Worm (Caenorhabditis elegans) whole organism, L4 larva: ENCODE data around the gene D2024.5.
A peak's percentile ranks its signal among the peaks of the same experiment; 100 is the strongest.

ENCODE experiments used
- F10B5.3 ChIP-seq: sonication (generic microtip); optimal IDR thresholded peaks from 2 replicates; lab custom pipeline; 2016; ENCODE audit warnings: mild to moderate bottlenecking, missing genetic modification characterization, missing compliant biosample characterization
- R02D3.7 ChIP-seq: fragments of 150-350 bp; sonication (generic microtip); optimal IDR thresholded peaks from 3 replicates; lab custom pipeline; 2014; ENCODE audit warnings: missing biosample characterization, missing genetic modification characterization
- T26A8.4 ChIP-seq: fragments of 200-800 bp; sonication (Bioruptor generic); IDR thresholded peaks from 2 replicates; pipeline ENCODE4 v1.3.6; 2022; ENCODE audit warnings: missing genetic modification characterization, missing compliant biosample characterization
- ZK337.2 ChIP-seq: fragments of 200-800 bp; sonication (Bioruptor generic); IDR thresholded peaks from 2 replicates; pipeline ENCODE4 v1.3.6; 2022; ENCODE audit warnings: missing genetic modification reagents, missing genetic modification characterization, missing compliant biosample characterization
- ZK546.5 ChIP-seq, 2 experiments: sonication (generic microtip); optimal IDR thresholded peaks; 2 replicates each; lab custom pipeline; 2017; ENCODE audit warnings: missing biosample characterization in 2 of 2, missing genetic modification characterization in 2 of 2
- aha-1 ChIP-seq: fragments of 150-350 bp; peaks from one replicate; lab custom pipeline; 2014; ENCODE audit warnings: missing biosample characterization, missing genetic modification characterization
- arid-1 ChIP-seq: fragments of 200-800 bp; sonication (Bioruptor generic); conservative IDR thresholded peaks from 2 replicates; pipeline ENCODE4 v1.3.6; 2022; ENCODE audit warnings: missing genetic modification reagents, missing genetic modification characterization, missing compliant biosample characterization
- attf-4 ChIP-seq: sonication (generic microtip); optimal IDR thresholded peaks from 3 replicates; lab custom pipeline; 2017; ENCODE audit warnings: missing biosample characterization, missing genetic modification characterization
- ceh-32 ChIP-seq: sonication (generic microtip); optimal IDR thresholded peaks from 2 replicates; lab custom pipeline; 2016; ENCODE audit warnings: mild to moderate bottlenecking, missing genetic modification characterization, missing compliant biosample characterization; ENCODE audit not compliant: poor library complexity
- ceh-44 ChIP-seq: fragments of 200-800 bp; sonication (Bioruptor generic); IDR thresholded peaks from 2 replicates; pipeline ENCODE4 v1.3.6; 2022; ENCODE audit warnings: missing genetic modification reagents, missing genetic modification characterization, missing compliant biosample characterization
- daf-12 ChIP-seq: fragments of 150-350 bp; optimal IDR thresholded peaks from 2 replicates; lab custom pipeline; 2014; ENCODE audit warnings: missing biosample characterization, missing genetic modification reagents, missing genetic modification characterization
- daf-16 ChIP-seq, 3 experiments: sonication (generic microtip); optimal IDR thresholded peaks; 2 replicates each; lab custom pipeline; 2016 to 2017; ENCODE audit warnings: missing genetic modification characterization in 3 of 3, missing genetic modification reagents in 3 of 3, mild to moderate bottlenecking in 2 of 3, missing compliant biosample characterization in 2 of 3, missing biosample characterization in 1 of 3, moderate library complexity in 1 of 3
- dmd-9 ChIP-seq: fragments of 200-800 bp; sonication (Bioruptor generic); IDR thresholded peaks from 2 replicates; pipeline ENCODE4 v1.3.6; 2022; ENCODE audit warnings: missing genetic modification reagents, missing genetic modification characterization, missing compliant biosample characterization
- duxl-1 ChIP-seq: sonication (generic microtip); optimal IDR thresholded peaks from 2 replicates; lab custom pipeline; 2016; ENCODE audit warnings: mild to moderate bottlenecking, missing genetic modification characterization, moderate library complexity, missing compliant biosample characterization; ENCODE audit not compliant: poor library complexity
- egl-27 ChIP-seq: sonication (generic microtip); optimal IDR thresholded peaks from 3 replicates; lab custom pipeline; 2017; ENCODE audit warnings: missing biosample characterization, missing genetic modification reagents, missing genetic modification characterization
- fkh-10 ChIP-seq: fragments of 150-350 bp; optimal IDR thresholded peaks from 2 replicates; lab custom pipeline; 2014; ENCODE audit warnings: missing biosample characterization, missing genetic modification reagents, missing genetic modification characterization
- fos-1 ChIP-seq: fragments of 150-350 bp; optimal IDR thresholded peaks from 2 replicates; lab custom pipeline; 2014; ENCODE audit warnings: missing biosample characterization, missing genetic modification characterization
- gei-8 ChIP-seq: fragments of 200-800 bp; sonication (Bioruptor generic); optimal IDR thresholded peaks from 2 replicates; lab custom pipeline; 2018; ENCODE audit warnings: mild to moderate bottlenecking, missing genetic modification characterization, missing compliant biosample characterization
- hif-1 ChIP-seq, 2 experiments: sonication (generic microtip); optimal IDR thresholded peaks; 2 replicates each; lab custom pipeline; 2016 to 2017; ENCODE audit warnings: missing compliant biosample characterization in 2 of 2, missing genetic modification characterization in 2 of 2, missing genetic modification reagents in 2 of 2, missing genotype in 2 of 2, mild to moderate bottlenecking in 1 of 2
- hlh-11 ChIP-seq: fragments of 200-800 bp; sonication (Bioruptor generic); optimal IDR thresholded peaks from 2 replicates; lab custom pipeline; 2018; ENCODE audit warnings: mild to moderate bottlenecking, missing genetic modification characterization, missing compliant biosample characterization
- hmg-1.1 ChIP-seq: fragments of 200-800 bp; sonication (Bioruptor generic); IDR thresholded peaks from 2 replicates; pipeline ENCODE4 v1.3.6; 2022; ENCODE audit warnings: missing genetic modification reagents, missing genetic modification characterization, missing compliant biosample characterization
- lin-15B ChIP-seq: fragments of 150-350 bp; sonication (generic microtip); optimal IDR thresholded peaks from 3 replicates; lab custom pipeline; 2014; ENCODE audit warnings: missing biosample characterization, missing genetic modification characterization
- lin-38 ChIP-seq: fragments of 200-800 bp; sonication (Bioruptor generic); IDR thresholded peaks from 2 replicates; pipeline ENCODE4 v1.3.6; 2022; ENCODE audit warnings: missing genetic modification reagents, missing genetic modification characterization, missing compliant biosample characterization
- lir-3 ChIP-seq: sonication (generic microtip); optimal IDR thresholded peaks from 2 replicates; lab custom pipeline; 2016; ENCODE audit warnings: mild to moderate bottlenecking, missing genetic modification characterization, missing compliant biosample characterization
- madf-9 ChIP-seq: fragments of 200-800 bp; sonication (Bioruptor generic); conservative IDR thresholded peaks from 2 replicates; pipeline ENCODE4 v1.3.6; 2022; ENCODE audit warnings: missing genetic modification reagents, missing genetic modification characterization, missing compliant biosample characterization
- mdl-1 ChIP-seq, 2 experiments: fragments of 150-350 bp in 1 of 2; sonication (generic microtip) in 1 of 2; optimal IDR thresholded peaks; 2 replicates each; lab custom pipeline; 2014 to 2017; ENCODE audit warnings: missing biosample characterization in 2 of 2, missing genetic modification characterization in 2 of 2
- mep-1 ChIP-seq: fragments of 150-350 bp; sonication (generic microtip); optimal IDR thresholded peaks from 3 replicates; lab custom pipeline; 2014; ENCODE audit warnings: missing biosample characterization, missing genetic modification characterization
- mes-2 ChIP-seq: sonication (generic microtip); optimal IDR thresholded peaks from 2 replicates; lab custom pipeline; 2016; ENCODE audit warnings: missing genotype, mild to moderate bottlenecking, missing genetic modification characterization, missing compliant biosample characterization; ENCODE audit not compliant: poor library complexity, severe bottlenecking
- mxl-2 ChIP-seq: fragments of 200-800 bp; sonication (Bioruptor generic); conservative IDR thresholded peaks from 2 replicates; pipeline ENCODE4 v1.3.6; 2022; ENCODE audit warnings: missing genetic modification reagents, missing genetic modification characterization, missing compliant biosample characterization
- mxl-3 ChIP-seq: fragments of 200-800 bp; sonication (Bioruptor generic); optimal IDR thresholded peaks from 2 replicates; lab custom pipeline; 2018; ENCODE audit warnings: mild to moderate bottlenecking, missing genetic modification characterization, missing compliant biosample characterization
- nhr-11 ChIP-seq: fragments of 150-350 bp; optimal IDR thresholded peaks from 2 replicates; lab custom pipeline; 2014; ENCODE audit warnings: missing biosample characterization, missing genetic modification characterization
- nhr-237 ChIP-seq: sonication (generic microtip); optimal IDR thresholded peaks from 2 replicates; lab custom pipeline; 2017; ENCODE audit warnings: missing biosample characterization, missing genetic modification characterization
- nhr-28 ChIP-seq: fragments of 150-350 bp; optimal IDR thresholded peaks from 2 replicates; lab custom pipeline; 2014; ENCODE audit warnings: missing biosample characterization, missing genetic modification characterization
- nhr-41 ChIP-seq: fragments of 200-800 bp; sonication (Bioruptor generic); IDR thresholded peaks from 2 replicates; pipeline ENCODE4 v1.3.6; 2022; ENCODE audit warnings: missing genetic modification reagents, missing genetic modification characterization, missing compliant biosample characterization
- nhr-48 ChIP-seq: sonication (generic microtip); optimal IDR thresholded peaks from 2 replicates; lab custom pipeline; 2016; ENCODE audit warnings: mild to moderate bottlenecking, missing genetic modification characterization, missing compliant biosample characterization
- pqm-1 ChIP-seq: sonication (generic microtip); optimal IDR thresholded peaks from 2 replicates; lab custom pipeline; 2017; ENCODE audit warnings: missing biosample characterization, missing genetic modification characterization
- skn-1 ChIP-seq: fragments of 150-350 bp; optimal IDR thresholded peaks from 2 replicates; lab custom pipeline; 2014; ENCODE audit warnings: missing biosample characterization, missing genetic modification characterization
- tra-1 ChIP-seq: fragments of 200-800 bp; sonication (Bioruptor generic); IDR thresholded peaks from 2 replicates; pipeline ENCODE4 v1.3.6; 2022; ENCODE audit warnings: missing genetic modification reagents, missing genetic modification characterization, missing compliant biosample characterization
- unc-62 ChIP-seq, 3 experiments: fragments of 150-350 bp in 1 of 3; sonication (generic microtip); optimal IDR thresholded peaks in 2 of 3; peaks in 1 of 3; 1 replicate in 1 of 3; 2 replicates in 2 of 3; lab custom pipeline; 2014 to 2017; ENCODE audit warnings: missing biosample characterization in 3 of 3, missing genetic modification characterization in 3 of 3, missing genetic modification reagents in 3 of 3, missing genotype in 1 of 3
- vab-7 ChIP-seq: fragments of 200-800 bp; sonication (Bioruptor generic); IDR thresholded peaks from 2 replicates; pipeline ENCODE4 v1.3.6; 2022; ENCODE audit warnings: missing genetic modification reagents, missing genetic modification characterization, missing compliant biosample characterization
- zfp-2 ChIP-seq: sonication (generic microtip); optimal IDR thresholded peaks from 2 replicates; lab custom pipeline; 2016; ENCODE audit warnings: mild to moderate bottlenecking, missing genetic modification characterization, missing compliant biosample characterization
- zip-11 ChIP-seq: fragments of 200-800 bp; sonication (Bioruptor generic); IDR thresholded peaks from 2 replicates; pipeline ENCODE4 v1.3.6; 2022; ENCODE audit warnings: missing genetic modification characterization, missing compliant biosample characterization

The D2024.5 gene

DNA sequence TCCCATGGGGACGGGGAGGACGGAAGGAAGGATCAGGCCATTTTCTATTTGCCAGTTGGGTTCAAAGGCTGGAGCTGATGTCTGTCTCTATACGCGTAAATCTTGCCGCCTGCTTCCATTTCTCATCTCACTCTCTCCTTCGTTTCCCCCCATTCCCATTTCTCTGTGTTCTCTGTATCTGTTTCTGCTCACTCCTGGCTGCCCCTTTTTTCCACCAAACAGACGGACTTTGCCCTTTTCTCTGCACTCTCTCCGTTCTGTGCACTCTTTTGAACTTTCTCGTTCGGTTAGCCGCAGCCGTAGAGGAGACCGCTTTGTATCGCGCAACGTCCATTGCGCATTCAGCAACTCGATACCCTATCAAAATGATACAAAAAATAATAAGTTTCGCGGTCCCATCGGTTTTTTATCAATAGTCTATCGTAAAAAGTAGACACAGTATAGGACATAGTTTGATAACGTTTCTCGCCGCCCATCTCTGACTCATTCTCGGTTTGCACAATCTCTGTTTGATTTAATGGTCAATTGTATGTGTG is 7.3 kb upstream of the D2024.5 start (continued):
- TF ChIP-seq madf-9 (GFP tag; lab: Robert Waterston, UW) = 0 out of 2 replicates have a peak, but pooled peaks have one; percentile 22
- TF ChIP-seq lin-15B (tag; lab: Kevin White, UChicago) = no peak
- peak; percentile 96 for TF ChIP-seq pqm-1 (tag; lab: Kevin White, UChicago)
- TF ChIP-seq tra-1 (GFP tag; lab: Robert Waterston, UW) = no peak
- TF ChIP-seq mep-1 = peak; percentile 71
- TF ChIP-seq F10B5.3 (tag; lab: Kevin White, UChicago) = no peak

DNA sequence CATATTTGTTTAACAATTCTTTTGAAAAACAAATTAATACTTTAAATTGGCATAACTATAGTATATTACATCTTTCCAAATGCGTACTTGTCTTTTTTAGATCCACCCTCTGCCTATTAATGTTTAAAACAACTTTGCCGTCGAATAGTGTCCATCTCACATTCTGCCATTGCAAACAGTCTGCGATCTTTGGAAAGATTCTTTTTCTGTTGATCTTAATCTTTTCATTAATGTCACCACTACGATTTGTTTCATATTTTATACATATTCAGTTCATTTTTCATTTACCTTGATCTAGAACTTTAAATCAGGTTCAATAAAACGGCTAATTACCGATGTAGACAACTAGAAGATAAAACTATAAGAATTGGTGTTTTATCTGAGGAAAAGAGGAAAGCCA is 6.5 kb upstream of the D2024.5 start:
- TF ChIP-seq hlh-11 (tag; lab: Kevin White, UChicago) = no peak
- peak; percentile 42 for TF ChIP-seq aha-1 (tag; lab: Kevin White, UChicago)
- no peak for TF ChIP-seq vab-7 (GFP tag; lab: Robert Waterston, UW)
- TF ChIP-seq arid-1 (GFP tag; lab: Robert Waterston, UW) = no peak

DNA sequence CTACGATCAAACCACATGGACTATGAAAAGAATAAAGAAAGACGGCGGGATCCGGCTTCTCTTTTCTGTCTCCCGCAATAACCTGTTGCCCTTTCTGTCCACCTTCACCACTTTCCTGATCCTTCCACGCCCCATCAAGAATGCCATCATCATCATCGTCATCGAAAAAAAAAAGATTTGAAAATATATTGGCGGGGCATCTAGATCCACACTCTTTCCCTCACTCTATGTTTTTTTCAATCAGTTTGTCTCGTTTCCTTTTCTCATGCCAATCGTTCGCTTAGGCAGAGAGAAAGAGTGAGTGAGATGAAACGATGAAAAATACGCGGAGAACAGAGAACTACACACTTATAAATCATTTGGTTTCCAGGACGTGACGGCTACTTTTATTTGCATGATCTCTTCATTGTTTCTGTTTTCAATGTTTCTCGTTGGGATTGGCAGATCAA is 5.5 kb upstream of the D2024.5 start:
- TF ChIP-seq duxl-1 (no peak), daf-16 (GFP tag; optimal IDR thresholded peaks at IDR 0.05; lab: Kevin White, UChicago) (peak in 1 of 2 experiments; percentile 52), daf-16 (tag; optimal IDR thresholded peaks at IDR 0.05; lab: Kevin White, UChicago) (no peak), hif-1 (tag; optimal IDR thresholded peaks at IDR 0.05; lab: Kevin White, UChicago) (no peak), F10B5.3 (tag; lab: Kevin White, UChicago) (no peak), nhr-11 (tag; lab: Kevin White, UChicago) (no peak), nhr-237 (no peak), lir-3 (no peak), attf-4 (tag; lab: Kevin White, UChicago) (no peak), nhr-48 (peak; percentile 60), hlh-11 (tag; lab: Kevin White, UChicago) (peak; percentile 81), aha-1 (tag; lab: Kevin White, UChicago) (peak; percentile 41), hmg-1.1 (GFP tag; lab: Robert Waterston, UW) (no peak), zfp-2 (tag; lab: Kevin White, UChicago) (no peak), ZK337.2 (GFP tag; lab: Robert Waterston, UW) (no peak), lin-38 (GFP tag; lab: Robert Waterston, UW) (no peak), fos-1 (no peak), ceh-32 (no peak), daf-12 (tag; lab: Kevin White, UChicago) (no peak), ZK546.5 (tag; optimal IDR thresholded peaks at IDR 0.05; lab: Kevin White, UChicago) (no peak), nhr-28 (tag; lab: Kevin White, UChicago) (peak; percentile 42), egl-27 (tag; lab: Kevin White, UChicago) (no peak), zip-11 (GFP tag; lab: Robert Waterston, UW) (no peak), fkh-10 (GFP tag; lab: Kevin White, UChicago) (no peak), gei-8 (GFP tag; lab: Kevin White, UChicago) (no peak), mes-2 (tag; lab: Kevin White, UChicago) (no peak), ceh-44 (GFP tag; lab: Robert Waterston, UW) (no peak), skn-1 (tag; lab: Kevin White, UChicago) (no peak), T26A8.4 (GFP tag; lab: Robert Waterston, UW) (no peak), lin-15B (tag; lab: Kevin White, UChicago) (no peak), unc-62 (GFP tag; optimal IDR thresholded peaks at IDR 0.05 in 1 of 2; lab: Kevin White, UChicago) (peak in 1 of 2 experiments; percentile 83), unc-62 (tag; optimal IDR thresholded peaks at IDR 0.05; lab: Kevin White, UChicago) (no peak), dmd-9 (no peak), nhr-41 (GFP tag; lab: Robert Waterston, UW) (no peak), R02D3.7 (tag; lab: Kevin White, UChicago) (no peak), mdl-1 (tag; optimal IDR thresholded peaks at IDR 0.05; lab: Kevin White, UChicago) (peak in 1 of 2 experiments; percentile 30), mxl-3 (peak; percentile 78), mxl-2 (GFP tag; lab: Robert Waterston, UW) (no peak)
